Worm (Caenorhabditis elegans) whole organism, L4/young adult: ENCODE results near the gene B0496.11.
A peak's percentile ranks its signal among the peaks of the same experiment; 100 is the strongest.

Experiments
- W03F9.2 ChIP-seq: fragments of 150-350 bp; optimal IDR thresholded peaks from 2 replicates; lab custom pipeline; 2014; ENCODE audit warnings: missing biosample characterization, missing genetic modification characterization
- dao-5 ChIP-seq: sonication (generic microtip); optimal IDR thresholded peaks from 2 replicates; lab custom pipeline; 2016; ENCODE audit warnings: missing genotype, missing genetic modification characterization, moderate library complexity, missing compliant biosample characterization
- him-1 ChIP-seq: sonication (generic microtip); optimal IDR thresholded peaks from 2 replicates; lab custom pipeline; 2016; ENCODE audit warnings: missing genotype, missing genetic modification reagents, missing genetic modification characterization, missing compliant biosample characterization

Gene B0496.11

ce11 chrIV:7407301-7407700, 26.5 kb downstream of the B0496.11 start:
- no peak for TF ChIP-seq him-1 (tag; lab: Kevin White, UChicago)

- TF ChIP-seq dao-5 (tag; lab: Kevin White, UChicago): no peak
- TF ChIP-seq W03F9.2 (tag; lab: Kevin White, UChicago): no peak
- TF ChIP-seq him-1 (tag; lab: Kevin White, UChicago): no peak
Measured at ce11 chrIV:7406690-7407089, 27.1 kb downstream of the B0496.11 start.

- no peak for TF ChIP-seq dao-5 (tag; lab: Kevin White, UChicago)
- TF ChIP-seq W03F9.2 (tag; lab: Kevin White, UChicago): no peak
- no peak for TF ChIP-seq him-1 (tag; lab: Kevin White, UChicago)
Measured at ce11 chrIV:7404934-7405632, 28.7 kb downstream of the B0496.11 start, which contains the start of the genes C48A7.16 and egl-19. Gene C48A7.16, plus strand, starts transcription at chrIV:7405477. Gene egl-19, plus strand, starts transcription at chrIV:7405582.

ce11 chrIV:7403422-7403821, 30.3 kb downstream of the B0496.11 start:
- no peak for TF ChIP-seq W03F9.2 (tag; lab: Kevin White, UChicago)

ce11 chrIV:7402077-7402476, 31.7 kb downstream of the B0496.11 start:
- TF ChIP-seq W03F9.2 (tag; lab: Kevin White, UChicago) (no peak), him-1 (tag; lab: Kevin White, UChicago) (peak; percentile 83)

- no peak for TF ChIP-seq W03F9.2 (tag; lab: Kevin White, UChicago)
- TF ChIP-seq him-1 (tag; lab: Kevin White, UChicago): peak; percentile 53
Measured at ce11 chrIV:7400502-7401118, 33.1 kb downstream of the B0496.11 start.

ce11 chrIV:7397507-7397906, 36.3 kb downstream of the B0496.11 start:
- TF ChIP-seq W03F9.2 (tag; lab: Kevin White, UChicago): no peak
- TF ChIP-seq dao-5 (tag; lab: Kevin White, UChicago): no peak
- TF ChIP-seq him-1 (tag; lab: Kevin White, UChicago): no peak

ce11 chrIV:7393700-7394099, 40.1 kb downstream of the B0496.11 start, which contains the start of gene pitr-1:
Gene pitr-1, plus strand, starts transcription at chrIV:7394085.
- TF ChIP-seq W03F9.2 (tag; lab: Kevin White, UChicago) (no peak), dao-5 (tag; lab: Kevin White, UChicago) (no peak), him-1 (tag; lab: Kevin White, UChicago) (no peak)

ce11 chrIV:7391534-7392343, 42.0 kb downstream of the B0496.11 start:
- TF ChIP-seq W03F9.2 (tag; lab: Kevin White, UChicago) (no peak), him-1 (tag; lab: Kevin White, UChicago) (peak; percentile 53), dao-5 (tag; lab: Kevin White, UChicago) (no peak)

ce11 chrIV:7390126-7390766, 43.5 kb downstream of the B0496.11 start:
- TF ChIP-seq dao-5 (tag; lab: Kevin White, UChicago): no peak
- no peak for TF ChIP-seq W03F9.2 (tag; lab: Kevin White, UChicago)
- TF ChIP-seq him-1 (tag; lab: Kevin White, UChicago): no peak

- no peak for TF ChIP-seq him-1 (tag; lab: Kevin White, UChicago)
- no peak for TF ChIP-seq W03F9.2 (tag; lab: Kevin White, UChicago)
- TF ChIP-seq dao-5 (tag; lab: Kevin White, UChicago): no peak
Measured at ce11 chrIV:7389719-7390118, 44.0 kb downstream of the B0496.11 start.

ce11 chrIV:7388843-7389242, 44.9 kb downstream of the B0496.11 start, which contains the start of gene mob-3:
Gene mob-3, minus strand, starts transcription at chrIV:7388943.
- no peak for TF ChIP-seq him-1 (tag; lab: Kevin White, UChicago)
- TF ChIP-seq dao-5 (tag; lab: Kevin White, UChicago): no peak
- no peak for TF ChIP-seq W03F9.2 (tag; lab: Kevin White, UChicago)
